Worm (Caenorhabditis elegans): Measurements from ENCODE around the gene flr-1.

DNA sequence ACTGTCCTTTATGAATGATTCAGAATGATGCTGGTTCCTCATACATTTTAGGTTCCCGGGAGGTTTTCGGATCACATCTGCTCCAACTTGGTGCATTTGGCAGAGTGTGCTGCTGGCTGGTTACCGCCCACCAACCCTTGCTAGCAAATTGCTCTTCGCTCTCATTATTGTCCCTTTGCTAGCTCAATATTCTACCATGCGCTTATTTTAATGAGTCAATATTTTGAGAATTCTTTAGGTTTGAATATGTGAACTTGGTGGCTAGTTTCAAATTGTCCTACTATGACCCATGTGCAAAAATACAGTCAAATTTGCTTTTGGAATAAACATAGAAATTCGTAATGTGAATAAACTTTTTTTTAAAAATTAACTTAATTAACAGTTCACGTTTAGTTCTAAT is 21.2 kb downstream of the flr-1 start:
- TF ChIP-seq tab-1 (GFP tag; IDR thresholded peaks at IDR 0.05) (no peak), flt-1 (GFP tag; IDR thresholded peaks at IDR 0.05) (no peak), med-1 (GFP tag; optimal IDR thresholded peaks at IDR 0.05; ENCODE audit: insufficient read depth) (no peak), T22C8.4 (GFP tag; IDR thresholded peaks at IDR 0.05) (no peak), ztf-23 (GFP tag; IDR thresholded peaks at IDR 0.05) (no peak), ztf-29 (GFP tag; IDR thresholded peaks at IDR 0.05) (no peak), klf-2 (GFP tag; conservative IDR thresholded peaks at IDR 0.05) (no peak)

Measured in whole organism, midembryonic.